Fruit fly (Drosophila melanogaster) whole organism, embryonic: ENCODE results near the gene ash1.

Experiments used
- Abd-B ChIP-seq: fragments of 200-800 bp; sonication (Bioruptor generic); optimal IDR thresholded peaks from 2 replicates; lab custom pipeline; 2018; ENCODE audit warnings: missing biosample characterization, mild to moderate bottlenecking, missing genetic modification characterization, moderate library complexity
- Adf1 ChIP-seq: fragments of 200-800 bp; sonication (Bioruptor generic); IDR thresholded peaks from 2 replicates; pipeline ENCODE4 v1.3.6; 2022; ENCODE audit warnings: missing biosample characterization, missing genetic modification characterization
- Blimp-1 ChIP-seq: fragments of 200-800 bp; sonication (Bioruptor generic); optimal IDR thresholded peaks from 3 replicates; lab custom pipeline; 2018; ENCODE audit warnings: missing biosample characterization, missing genetic modification characterization, mild to moderate bottlenecking, moderate library complexity, missing genetic modification reagents
- CG11247 ChIP-seq: fragments of 200-800 bp; sonication (Bioruptor generic); IDR thresholded peaks from 2 replicates; pipeline ENCODE4 v1.3.6; 2022; ENCODE audit warnings: missing biosample characterization, missing genetic modification characterization
- CG11696 ChIP-seq: fragments of 200-800 bp; sonication (Bioruptor generic); IDR thresholded peaks from 2 replicates; pipeline ENCODE4 v1.3.6; 2022; ENCODE audit warnings: missing biosample characterization, missing genetic modification characterization
- CG12236 ChIP-seq: fragments of 200-800 bp; sonication (Bioruptor generic); optimal IDR thresholded peaks from 2 replicates; lab custom pipeline; 2016; ENCODE audit warnings: missing biosample characterization, missing genetic modification characterization
- CG13296 ChIP-seq: fragments of 200-800 bp; sonication (Bioruptor generic); optimal IDR thresholded peaks from 3 replicates; lab custom pipeline; 2018; ENCODE audit warnings: missing biosample characterization, mild to moderate bottlenecking, missing genetic modification characterization
- CG13424 ChIP-seq: fragments of 200-800 bp; sonication (Bioruptor generic); optimal IDR thresholded peaks from 2 replicates; lab custom pipeline; 2019; ENCODE audit warnings: missing biosample characterization, mild to moderate bottlenecking, missing genetic modification characterization, moderate library complexity
- CG14965 ChIP-seq: fragments of 200-800 bp; sonication (Bioruptor generic); optimal IDR thresholded peaks from 2 replicates; lab custom pipeline; 2016; ENCODE audit warnings: missing biosample characterization, missing genetic modification characterization, borderline replicate concordance
- CG18476 ChIP-seq: fragments of 200-800 bp; sonication (Bioruptor generic); optimal IDR thresholded peaks from 2 replicates; lab custom pipeline; 2016; ENCODE audit warnings: missing biosample characterization, mild to moderate bottlenecking, missing genetic modification characterization
- CG2129 ChIP-seq: fragments of 200-800 bp; sonication (Bioruptor generic); IDR thresholded peaks from 2 replicates; pipeline ENCODE4 v1.3.6; 2022; ENCODE audit warnings: missing biosample characterization, missing genetic modification characterization; ENCODE audit not compliant: partially characterized antibody
- CG31441 ChIP-seq: fragments of 200-800 bp; sonication (Bioruptor generic); IDR thresholded peaks from 2 replicates; pipeline ENCODE4 v1.3.6; 2022; ENCODE audit warnings: missing biosample characterization, missing genetic modification characterization
- CG3726 ChIP-seq: fragments of 200-800 bp; sonication (Bioruptor generic); IDR thresholded peaks from 3 replicates; pipeline ENCODE4, ENCODE4 v1.3.6; 2022; ENCODE audit warnings: missing biosample characterization, missing genetic modification characterization
- CG4282 ChIP-seq: fragments of 200-800 bp; sonication (Bioruptor generic); optimal IDR thresholded peaks from 2 replicates; lab custom pipeline; 2016; ENCODE audit warnings: missing biosample characterization, missing genetic modification characterization
- CG5953 ChIP-seq: fragments of 200-800 bp; sonication (Bioruptor generic); IDR thresholded peaks from 2 replicates; pipeline ENCODE4 v1.3.6; 2022; ENCODE audit warnings: missing biosample characterization, missing genetic modification characterization
- CG6689 ChIP-seq: fragments of 200-800 bp; sonication (Bioruptor generic); IDR thresholded peaks from 2 replicates; pipeline ENCODE4 v1.3.6; 2022; ENCODE audit warnings: missing biosample characterization, missing genetic modification characterization
- CG7271 ChIP-seq: fragments of 200-800 bp; sonication (Bioruptor generic); optimal IDR thresholded peaks from 2 replicates; lab custom pipeline; 2018; ENCODE audit warnings: missing biosample characterization, mild to moderate bottlenecking, missing genetic modification characterization, moderate library complexity
- CG7839 ChIP-seq: fragments of 200-800 bp; sonication (Bioruptor generic); optimal IDR thresholded peaks from 3 replicates; lab custom pipeline; 2018; ENCODE audit warnings: missing biosample characterization, mild to moderate bottlenecking, missing genetic modification characterization, moderate library complexity
- CG7963 ChIP-seq: fragments of 200-800 bp; sonication (Bioruptor generic); IDR thresholded peaks from 3 replicates; pipeline ENCODE4 v1.3.6; 2022; ENCODE audit warnings: missing biosample characterization, missing genetic modification characterization; ENCODE audit not compliant: partially characterized antibody
- CG8388 ChIP-seq: fragments of 200-800 bp; sonication (Bioruptor generic); optimal IDR thresholded peaks from 2 replicates; lab custom pipeline; 2019; ENCODE audit warnings: missing biosample characterization, mild to moderate bottlenecking, missing genetic modification characterization, moderate library complexity
- CG8944 ChIP-seq: fragments of 200-800 bp; sonication (Bioruptor generic); optimal IDR thresholded peaks from 3 replicates; lab custom pipeline; 2016; ENCODE audit warnings: missing biosample characterization, missing genetic modification characterization
- CG9727 ChIP-seq: fragments of 200-800 bp; sonication (Bioruptor generic); optimal IDR thresholded peaks from 3 replicates; lab custom pipeline; 2017; ENCODE audit warnings: missing biosample characterization, mild to moderate bottlenecking, missing genetic modification characterization
- CHES-1-like ChIP-seq: fragments of 200-800 bp; sonication (Bioruptor generic); optimal IDR thresholded peaks from 2 replicates; lab custom pipeline; 2016; ENCODE audit warnings: missing biosample characterization, missing genetic modification characterization
- CkIIα-i1 ChIP-seq: fragments of 200-800 bp; sonication (Bioruptor generic); IDR thresholded peaks from 2 replicates; pipeline ENCODE4 v1.3.6; 2022; ENCODE audit warnings: missing biosample characterization, missing genetic modification characterization
- Dbx ChIP-seq: fragments of 200-800 bp; sonication (Bioruptor generic); IDR thresholded peaks from 3 replicates; pipeline ENCODE4 v1.3.6; 2022; ENCODE audit warnings: missing biosample characterization, missing genetic modification characterization
- Ets97D ChIP-seq: fragments of 200-800 bp; sonication (Bioruptor generic); optimal IDR thresholded peaks from 3 replicates; lab custom pipeline; 2016; ENCODE audit warnings: missing biosample characterization, missing genetic modification characterization
- Gug ChIP-seq: fragments of 200-800 bp; sonication (Bioruptor generic); IDR thresholded peaks from 4 replicates; pipeline ENCODE4 v1.3.6; 2022; ENCODE audit warnings: missing biosample characterization, missing genetic modification characterization
- Lpt ChIP-seq: fragments of >200 bp; optimal IDR thresholded peaks from 2 replicates; lab custom pipeline; 2018; ENCODE audit warnings: missing biosample characterization, missing genetic modification characterization
- Meics ChIP-seq: fragments of 200-800 bp; sonication (Bioruptor generic); optimal IDR thresholded peaks from 2 replicates; lab custom pipeline; 2017; ENCODE audit warnings: missing biosample characterization, mild to moderate bottlenecking, missing genetic modification characterization
- NK7.1 ChIP-seq: fragments of 200-800 bp; sonication (Bioruptor generic); optimal IDR thresholded peaks from 3 replicates; lab custom pipeline; 2016; ENCODE audit warnings: missing biosample characterization, missing genetic modification characterization
- Nf-YA ChIP-seq: fragments of 200-800 bp; sonication (Bioruptor generic); IDR thresholded peaks from 2 replicates; pipeline ENCODE4 v1.3.6; 2022; ENCODE audit warnings: missing biosample characterization, missing genetic modification characterization
- Nf-YC ChIP-seq: fragments of 200-800 bp; optimal IDR thresholded peaks from 3 replicates; lab custom pipeline; 2019; ENCODE audit warnings: missing biosample characterization, mild to moderate bottlenecking, missing genetic modification characterization, moderate library complexity
- Oaz ChIP-seq: fragments of 200-800 bp; sonication (Bioruptor generic); IDR thresholded peaks from 2 replicates; pipeline ENCODE4 v1.3.6; 2022; ENCODE audit warnings: missing biosample characterization, missing genetic modification characterization
- YL-1 ChIP-seq: fragments of 200-800 bp; sonication (Bioruptor generic); optimal IDR thresholded peaks from 3 replicates; lab custom pipeline; 2017; ENCODE audit warnings: missing biosample characterization, mild to moderate bottlenecking, missing genetic modification characterization
- ap ChIP-seq: fragments of 200-800 bp; sonication (Bioruptor generic); IDR thresholded peaks from 2 replicates; pipeline ENCODE4 v1.3.6; 2022; ENCODE audit warnings: missing biosample characterization, missing genetic modification characterization
- bsh ChIP-seq, 2 experiments: fragments of 200-800 bp; sonication (Bioruptor generic); optimal IDR thresholded peaks; 2 replicates each; lab custom pipeline; 2017 to 2018; ENCODE audit warnings: mild to moderate bottlenecking in 2 of 2, missing biosample characterization in 2 of 2, missing genetic modification characterization in 2 of 2, moderate library complexity in 1 of 2
- caup ChIP-seq: fragments of 200-800 bp; sonication (Bioruptor generic); optimal IDR thresholded peaks from 3 replicates; lab custom pipeline; 2017; ENCODE audit warnings: missing biosample characterization, mild to moderate bottlenecking, missing genetic modification characterization, moderate library complexity; ENCODE audit not compliant: severe bottlenecking
- da ChIP-seq: fragments of 200-800 bp; sonication (Bioruptor generic); optimal IDR thresholded peaks from 2 replicates; lab custom pipeline; 2016; ENCODE audit warnings: missing biosample characterization, missing genetic modification characterization
- fru ChIP-seq: fragments of >200 bp; optimal IDR thresholded peaks from 2 replicates; lab custom pipeline; 2017
- gfzf ChIP-seq: fragments of 200-800 bp; sonication (Bioruptor generic); optimal IDR thresholded peaks from 2 replicates; lab custom pipeline; 2016; ENCODE audit warnings: missing biosample characterization, mild to moderate bottlenecking, missing genetic modification characterization, moderate library complexity
- gsb ChIP-seq: fragments of 200-800 bp; sonication (Bioruptor generic); IDR thresholded peaks from 2 replicates; pipeline ENCODE4 v1.3.6; 2022; ENCODE audit warnings: missing biosample characterization, missing genetic modification characterization
- lmd ChIP-seq: fragments of 200-800 bp; sonication (Bioruptor generic); IDR thresholded peaks from 2 replicates; pipeline ENCODE4 v1.3.6; 2022; ENCODE audit warnings: missing biosample characterization, missing genetic modification characterization
- pb ChIP-seq: fragments of 200-800 bp; sonication (Bioruptor generic); optimal IDR thresholded peaks from 3 replicates; lab custom pipeline; 2016; ENCODE audit warnings: missing biosample characterization, missing genetic modification characterization
- scrt ChIP-seq: fragments of 200-800 bp; sonication (Bioruptor generic); optimal IDR thresholded peaks from 2 replicates; lab custom pipeline; 2018; ENCODE audit warnings: missing biosample characterization, mild to moderate bottlenecking, missing genetic modification characterization, moderate library complexity
- tap ChIP-seq: fragments of 200-800 bp; optimal IDR thresholded peaks from 3 replicates; lab custom pipeline; 2019; ENCODE audit warnings: missing biosample characterization, mild to moderate bottlenecking, missing genetic modification characterization, moderate library complexity
- tx ChIP-seq: fragments of 200-800 bp; sonication (Bioruptor generic); optimal IDR thresholded peaks from 2 replicates; lab custom pipeline; 2016; ENCODE audit warnings: missing biosample characterization, missing genetic modification characterization
- unpg ChIP-seq: fragments of 200-800 bp; sonication (Bioruptor generic); optimal IDR thresholded peaks from 3 replicates; lab custom pipeline; 2018; ENCODE audit warnings: missing biosample characterization, mild to moderate bottlenecking, missing genetic modification characterization, moderate library complexity
- wek ChIP-seq: fragments of 200-800 bp; sonication (Bioruptor generic); optimal IDR thresholded peaks from 3 replicates; lab custom pipeline; 2018; ENCODE audit warnings: missing biosample characterization, mild to moderate bottlenecking, missing genetic modification characterization, moderate library complexity
- zen2 ChIP-seq: fragments of 200-800 bp; sonication (Bioruptor generic); IDR thresholded peaks from 3 replicates; pipeline ENCODE4 v1.3.6; 2022; ENCODE audit warnings: missing biosample characterization, missing genetic modification characterization; ENCODE audit not compliant: partially characterized antibody
- zf30C ChIP-seq: fragments of 200-800 bp; sonication (Bioruptor generic); optimal IDR thresholded peaks from 3 replicates; lab custom pipeline; 2018; ENCODE audit warnings: missing biosample characterization, mild to moderate bottlenecking, missing genetic modification characterization

The ash1 gene

DNA sequence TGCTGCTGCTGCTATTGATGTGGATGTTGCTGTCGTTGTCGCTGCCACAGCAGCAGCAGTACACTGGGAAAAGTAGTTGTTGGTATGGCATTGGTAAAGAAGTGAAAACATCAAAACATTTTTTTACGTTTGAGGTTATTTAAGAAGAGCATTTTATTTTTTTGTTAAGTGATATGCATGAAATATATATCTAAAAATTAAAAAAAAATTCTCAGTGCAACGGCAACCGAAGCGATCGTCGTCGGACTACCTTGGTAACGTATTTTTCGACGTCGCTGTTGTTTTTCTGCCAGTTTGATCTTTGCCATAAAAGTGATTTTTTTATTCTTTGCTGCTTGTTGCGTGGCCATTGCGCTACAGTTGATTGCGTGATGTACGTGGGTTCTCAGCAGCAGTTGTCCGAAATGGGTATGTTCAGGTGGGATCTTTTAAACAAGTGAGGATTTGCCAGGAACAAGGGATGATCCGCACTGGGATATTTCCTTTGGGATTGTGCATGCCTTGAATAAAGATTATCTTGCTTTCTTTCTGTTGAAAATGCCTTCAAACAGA is 37.8 kb downstream of the ash1 start (continued):
- TF ChIP-seq CG13424 (peak; percentile 97), Nf-YC (tag; lab: Kevin White, UChicago) (peak; percentile 83), caup (GFP tag; lab: Kevin White, UChicago) (peak; percentile 94), da (GFP tag; lab: Kevin White, UChicago) (peak; percentile 67), Oaz (peak; percentile 89), Ets97D (GFP tag; lab: Kevin White, UChicago) (peak; percentile 63), CG11696 (peak; percentile 85; the same call in 1 of the 2 replicates), CG7839 (tag; lab: Kevin White, UChicago) (peak; percentile 97), CG7271 (tag; lab: Kevin White, UChicago) (peak; percentile 99), pb (GFP tag; lab: Kevin White, UChicago) (peak; percentile 83), CkIIα-i1 (0 out of 2 replicates have a peak, but pooled peaks have one; percentile 17), CG9727 (GFP tag; lab: Kevin White, UChicago) (peak; percentile 98), YL-1 (peak; percentile 91), fru (lab: Kevin White, UChicago) (no peak), gsb (GFP tag; lab: Robert Waterston, UW) (peak; percentile 88), NK7.1 (GFP tag; lab: Kevin White, UChicago) (peak; percentile 68), CG6689 (GFP tag; lab: Robert Waterston, UW) (peak; percentile 95), CG8388 (peak; percentile 94), CG18476 (GFP tag; lab: Kevin White, UChicago) (peak; percentile 92), CG7963 (GFP tag; lab: Robert Waterston, UW) (no peak), CG11247 (peak; percentile 93), Lpt (GFP tag; lab: Kevin White, UChicago) (no peak), Gug (peak; percentile 86), gfzf (GFP tag; lab: Kevin White, UChicago) (peak; percentile 15), unpg (GFP tag; lab: Kevin White, UChicago) (peak; percentile 97), CG13296 (GFP tag; lab: Kevin White, UChicago) (peak; percentile 95), CG2129 (GFP tag; lab: Robert Waterston, UW) (no peak), zen2 (GFP tag; lab: Robert Waterston, UW) (no peak), Dbx (GFP tag; lab: Robert Waterston, UW) (peak; percentile 95), CG8944 (peak; percentile 89), lmd (GFP tag; lab: Robert Waterston, UW) (peak; percentile 94), bsh (GFP tag; optimal IDR thresholded peaks at IDR 0.05; lab: Kevin White, UChicago) (peak; percentile 95 to 98), wek (peak; percentile 76), Adf1 (peak; percentile 88), ap (peak; percentile 91), CG5953 (GFP tag; lab: Robert Waterston, UW) (peak; percentile 89), Nf-YA (GFP tag; lab: Robert Waterston, UW) (peak; percentile 86), CG14965 (GFP tag; lab: Kevin White, UChicago) (peak; percentile 59), Meics (GFP tag; lab: Kevin White, UChicago) (peak; percentile 93), scrt (GFP tag; lab: Kevin White, UChicago) (peak; percentile 90), tx (GFP tag; lab: Kevin White, UChicago) (peak; percentile 90), CG3726 (GFP tag; lab: Robert Waterston, UW) (peak; percentile 92), Blimp-1 (GFP tag; lab: Kevin White, UChicago) (peak; percentile 93), Abd-B (GFP tag; lab: Kevin White, UChicago) (peak; percentile 95), CG12236 (GFP tag; lab: Kevin White, UChicago) (peak; percentile 92), tap (peak; percentile 92), zf30C (GFP tag; lab: Kevin White, UChicago) (peak; percentile 98), CG4282 (GFP tag; lab: Kevin White, UChicago) (peak; percentile 80), CG31441 (GFP tag; lab: Robert Waterston, UW) (peak; percentile 95), CHES-1-like (peak; percentile 90)
